Fruit fly (Drosophila melanogaster) whole organism, prepupa: Measurements from ENCODE around the gene CG9578.

ENCODE experiments used
- Blimp-1 ChIP-seq: fragments of 200-800 bp; sonication (Bioruptor generic); optimal IDR thresholded peaks from 3 replicates; lab custom pipeline; 2017; ENCODE audit warnings: missing biosample characterization, missing genetic modification characterization, mild to moderate bottlenecking, moderate library complexity, missing genetic modification reagents
- CG1621 ChIP-seq: fragments of 200-800 bp; sonication (Bioruptor generic); optimal IDR thresholded peaks from 3 replicates; lab custom pipeline; 2018; ENCODE audit warnings: missing biosample characterization, mild to moderate bottlenecking, missing genetic modification characterization
- CG31627 ChIP-seq: fragments of 200-800 bp; sonication (Bioruptor generic); optimal IDR thresholded peaks from 3 replicates; lab custom pipeline; 2016; ENCODE audit warnings: missing biosample characterization, missing genetic modification characterization
- CG6808 ChIP-seq: fragments of 200-800 bp; sonication (Bioruptor generic); optimal IDR thresholded peaks from 3 replicates; lab custom pipeline; 2017; ENCODE audit warnings: missing biosample characterization, missing genetic modification characterization, mild to moderate bottlenecking, moderate library complexity, missing genetic modification reagents
- CG6854 ChIP-seq: fragments of 200-800 bp; sonication (Bioruptor generic); optimal IDR thresholded peaks from 2 replicates; lab custom pipeline; 2017; ENCODE audit warnings: missing biosample characterization, mild to moderate bottlenecking, missing genetic modification characterization
- CG8119 ChIP-seq: fragments of 200-800 bp; sonication (Bioruptor generic); IDR thresholded peaks from 3 replicates; pipeline ENCODE4 v1.3.6; 2022; ENCODE audit warnings: missing biosample characterization, missing genetic modification characterization
- CG9139 ChIP-seq: fragments of 200-800 bp; sonication (Bioruptor generic); optimal IDR thresholded peaks from 3 replicates; lab custom pipeline; 2017; ENCODE audit warnings: missing biosample characterization, mild to moderate bottlenecking, missing genetic modification characterization
- Eip78C ChIP-seq: fragments of 200-800 bp; sonication (Bioruptor generic); peaks from one replicate; lab custom pipeline; 2016; ENCODE audit warnings: missing biosample characterization, missing genetic modification characterization
- Gug ChIP-seq: fragments of 200-800 bp; sonication (Bioruptor generic); IDR thresholded peaks from 2 replicates; pipeline ENCODE4 v1.3.6; 2022; ENCODE audit warnings: missing biosample characterization, missing genetic modification characterization
- achi ChIP-seq: fragments of 200-800 bp; sonication (Bioruptor generic); optimal IDR thresholded peaks from 3 replicates; lab custom pipeline; 2016; ENCODE audit warnings: missing biosample characterization, missing genetic modification characterization
- acj6 ChIP-seq: fragments of 200-800 bp; sonication (Bioruptor generic); optimal IDR thresholded peaks from 3 replicates; lab custom pipeline; 2016; ENCODE audit warnings: missing biosample characterization, missing genetic modification characterization
- dsx ChIP-seq: fragments of 200-800 bp; optimal IDR thresholded peaks from 3 replicates; lab custom pipeline; 2019; ENCODE audit warnings: missing biosample characterization, mild to moderate bottlenecking, missing genetic modification characterization, moderate library complexity; ENCODE audit not compliant: poor library complexity, severe bottlenecking
- fd85E ChIP-seq: fragments of 200-800 bp; sonication (Bioruptor generic); optimal IDR thresholded peaks from 3 replicates; lab custom pipeline; 2016; ENCODE audit warnings: missing biosample characterization, missing genetic modification characterization
- pdm3 ChIP-seq: fragments of 200-800 bp; sonication (Bioruptor generic); optimal IDR thresholded peaks from 3 replicates; lab custom pipeline; 2016; ENCODE audit warnings: missing biosample characterization, missing genetic modification characterization

dm6 chrX:20155947-20156346, 14.1 kb upstream of the CG9578 start:
- TF ChIP-seq CG9139, result no peak
- no peak for TF ChIP-seq Gug (GFP tag; lab: Robert Waterston, UW)
- TF ChIP-seq CG6854 (GFP tag; lab: Kevin White, UChicago), result no peak
- no peak for TF ChIP-seq CG6808 (GFP tag; lab: Kevin White, UChicago)
- TF ChIP-seq CG1621, result no peak
- no peak for TF ChIP-seq fd85E (GFP tag; lab: Kevin White, UChicago)
- no peak for TF ChIP-seq acj6 (GFP tag; lab: Kevin White, UChicago)
- no peak for TF ChIP-seq CG8119
- TF ChIP-seq dsx (GFP tag; lab: Kevin White, UChicago), result no peak
- no peak for TF ChIP-seq CG31627 (GFP tag; lab: Kevin White, UChicago)
- TF ChIP-seq pdm3 (GFP tag; lab: Kevin White, UChicago), result no peak
- TF ChIP-seq Eip78C, result no peak
- no peak for TF ChIP-seq achi (GFP tag; lab: Kevin White, UChicago)
- no peak for TF ChIP-seq Blimp-1 (GFP tag; lab: Kevin White, UChicago)
